Worm (Caenorhabditis elegans): ENCODE results near the gene mep-1.

mep-1 gene

ce11 chrIV:11480027-11480896 is 44.2 kb upstream of the mep-1 start, which contains the start of the genes mbf-1 and nse-4 (continued):
- no peak for TF ChIP-seq hlh-17 (GFP tag; optimal IDR thresholded peaks at IDR 0.05; ENCODE audit: borderline replicate concordance)
- no peak for TF ChIP-seq C34B4.2 (tag; optimal IDR thresholded peaks at IDR 0.05)
- TF ChIP-seq swsn-7 (tag; optimal IDR thresholded peaks at IDR 0.05) = peak; percentile 81
- TF ChIP-seq dpl-1 (GFP tag; optimal IDR thresholded peaks at IDR 0.05) = peak; percentile 70 to 85 (median 82)
- TF ChIP-seq nhr-85 (tag) = peak; percentile 76
- TF ChIP-seq ama-1 (optimal IDR thresholded peaks at IDR 0.05) = peak; percentile 36
- TF ChIP-seq ces-1 (GFP tag; optimal IDR thresholded peaks at IDR 0.05) = no peak
- no peak for TF ChIP-seq egl-27 (tag; optimal IDR thresholded peaks at IDR 0.05)
- TF ChIP-seq aly-2 (tag; optimal IDR thresholded peaks at IDR 0.05) = no peak
- no peak for TF ChIP-seq grh-1 (GFP tag; IDR thresholded peaks at IDR 0.05)
- TF ChIP-seq fkh-10 (GFP tag; optimal IDR thresholded peaks at IDR 0.05) = no peak
- peak; percentile 45 for TF ChIP-seq egl-13 (tag; optimal IDR thresholded peaks at IDR 0.05)
- TF ChIP-seq nhr-76 (tag; optimal IDR thresholded peaks at IDR 0.05) = no peak
- TF ChIP-seq lsy-2 (tag; optimal IDR thresholded peaks at IDR 0.05) = peak; percentile 72 to 79
- TF ChIP-seq nhr-19 (GFP tag; conservative IDR thresholded peaks at IDR 0.05) = peak; percentile 55
- TF ChIP-seq efl-1 (optimal IDR thresholded peaks at IDR 0.05) = peak; percentile 39 to 78
- peak; percentile 85 to 97 for TF ChIP-seq efl-1 (GFP tag; optimal IDR thresholded peaks at IDR 0.05 in 1 of 2)
- no peak for TF ChIP-seq sptf-1 (tag; optimal IDR thresholded peaks at IDR 0.05)
- TF ChIP-seq sup-37 (GFP tag; optimal IDR thresholded peaks at IDR 0.05) = no peak
- TF ChIP-seq blmp-1 (tag; optimal IDR thresholded peaks at IDR 0.05) = peak; percentile 55
- no peak for TF ChIP-seq fos-1 (tag; optimal IDR thresholded peaks at IDR 0.05)
- TF ChIP-seq Y116A8C.19 (tag; optimal IDR thresholded peaks at IDR 0.05; ENCODE audit: borderline replicate concordance) = no peak
- TF ChIP-seq F16B12.6 (tag; optimal IDR thresholded peaks at IDR 0.05) = peak; percentile 96
- TF ChIP-seq xbp-1 (tag; optimal IDR thresholded peaks at IDR 0.05) = peak; percentile 79
- no peak for TF ChIP-seq pag-3 (tag; optimal IDR thresholded peaks at IDR 0.05; ENCODE audit: borderline replicate concordance, insufficient read depth)
- TF ChIP-seq C04F5.9 (tag; optimal IDR thresholded peaks at IDR 0.05) = peak; percentile 47
- peak; percentile 26 for TF ChIP-seq nhr-77 (tag; optimal IDR thresholded peaks at IDR 0.05)
- no peak for TF ChIP-seq mef-2 (tag; optimal IDR thresholded peaks at IDR 0.05)
- peak in 1 of 2 experiments; percentile 49 for TF ChIP-seq mdl-1 (tag; optimal IDR thresholded peaks at IDR 0.05)
- TF ChIP-seq ceh-82 (tag; optimal IDR thresholded peaks at IDR 0.05) = peak; percentile 54 to 60 (median 59)
- TF ChIP-seq irx-1 (tag; optimal IDR thresholded peaks at IDR 0.05) = peak; percentile 60
- no peak for TF ChIP-seq alr-1 (tag; optimal IDR thresholded peaks at IDR 0.05; ENCODE audit: borderline replicate concordance)
- peak; percentile 75 for TF ChIP-seq nhr-20 (tag; optimal IDR thresholded peaks at IDR 0.05)

DNA sequence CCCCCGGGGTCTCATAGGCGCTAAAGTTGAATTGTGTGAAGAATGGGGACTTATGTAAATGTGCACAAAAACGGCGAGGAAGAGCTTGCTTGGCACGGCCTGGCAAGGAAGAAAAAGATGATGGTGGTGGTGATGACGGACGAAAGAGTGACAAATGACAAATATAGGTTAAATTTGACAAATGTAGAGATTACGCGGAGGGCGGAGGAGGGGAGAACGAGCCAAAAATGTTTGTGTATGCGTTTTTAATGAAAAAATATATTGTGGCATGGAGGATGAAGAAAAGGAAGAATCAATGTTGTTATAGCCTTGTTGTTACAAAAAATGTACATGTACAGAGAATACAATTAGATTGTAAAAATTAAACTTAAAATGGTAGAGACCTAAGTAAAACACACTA is 37.6 kb upstream of the mep-1 start:
- TF ChIP-seq ama-1 (optimal IDR thresholded peaks at IDR 0.05) (no peak), pqm-1 (tag; optimal IDR thresholded peaks at IDR 0.05) (no peak), tbx-2 (tag; optimal IDR thresholded peaks at IDR 0.05) (no peak), fos-1 (tag; optimal IDR thresholded peaks at IDR 0.05) (no peak), snpc-4 (tag; optimal IDR thresholded peaks at IDR 0.05) (no peak), nhr-76 (tag; optimal IDR thresholded peaks at IDR 0.05) (no peak), nhr-19 (GFP tag; conservative IDR thresholded peaks at IDR 0.05) (no peak), lin-13 (GFP tag; optimal IDR thresholded peaks at IDR 0.05) (no peak), ceh-82 (tag; optimal IDR thresholded peaks at IDR 0.05) (no peak), ces-1 (GFP tag; optimal IDR thresholded peaks at IDR 0.05) (no peak), aha-1 (tag; optimal IDR thresholded peaks at IDR 0.05) (no peak), unc-130 (tag; optimal IDR thresholded peaks at IDR 0.05) (no peak), nhr-84 (tag; optimal IDR thresholded peaks at IDR 0.05) (no peak), ceh-8 (GFP tag; optimal IDR thresholded peaks at IDR 0.05) (no peak)

Data from whole organism, L1 larva.